Worm (Caenorhabditis elegans): Measurements from ENCODE around the gene acl-4.

Gene acl-4

ce11 chrX:2099002-2099401 is 28.8 kb upstream of the acl-4 start:
- TF ChIP-seq ama-1 (optimal IDR thresholded peaks at IDR 0.05) (no peak), efl-1 (optimal IDR thresholded peaks at IDR 0.05) (no peak), efl-1 (GFP tag; optimal IDR thresholded peaks at IDR 0.05 in 1 of 2) (peak in 1 of 2 experiments; percentile 84)

- no peak for TF ChIP-seq swsn-7 (tag; optimal IDR thresholded peaks at IDR 0.05)
Observed at ce11 chrX:2096804-2097203, 26.6 kb upstream of the acl-4 start, which contains the start of gene T21D9.2. Gene T21D9.2 (minus strand): TSS chrX:2096904.

ce11 chrX:2094094-2094493 is 23.9 kb upstream of the acl-4 start:
- no peak for TF ChIP-seq ces-1 (GFP tag; optimal IDR thresholded peaks at IDR 0.05)
- TF ChIP-seq alr-1 (tag; optimal IDR thresholded peaks at IDR 0.05; ENCODE audit: borderline replicate concordance) = no peak
- TF ChIP-seq C34B4.2 (tag; optimal IDR thresholded peaks at IDR 0.05) = no peak
- no peak for TF ChIP-seq efl-1 (optimal IDR thresholded peaks at IDR 0.05)
- TF ChIP-seq efl-1 (GFP tag; optimal IDR thresholded peaks at IDR 0.05 in 1 of 2) = peak in 1 of 2 experiments; percentile 79
- no peak for TF ChIP-seq elt-2 (tag; optimal IDR thresholded peaks at IDR 0.05)

ce11 chrX:2093169-2093568 is 22.9 kb upstream of the acl-4 start, which contains the start of gene col-164:
Gene col-164 (plus strand): TSS chrX:2093469.
- TF ChIP-seq efl-1 (optimal IDR thresholded peaks at IDR 0.05) (no peak), efl-1 (GFP tag; optimal IDR thresholded peaks at IDR 0.05 in 1 of 2) (peak in 1 of 2 experiments; percentile 27), tlp-1 (tag; optimal IDR thresholded peaks at IDR 0.05) (no peak)

- no peak for TF ChIP-seq lin-15B (tag; optimal IDR thresholded peaks at IDR 0.05)
- TF ChIP-seq mep-1 (tag; optimal IDR thresholded peaks at IDR 0.05) = peak; percentile 30
- TF ChIP-seq nhr-11 (tag; optimal IDR thresholded peaks at IDR 0.05) = no peak
- peak; percentile 24 for TF ChIP-seq blmp-1 (tag; optimal IDR thresholded peaks at IDR 0.05)
- no peak for TF ChIP-seq mef-2 (tag; optimal IDR thresholded peaks at IDR 0.05)
- peak; percentile 6 for TF ChIP-seq snpc-4 (tag; optimal IDR thresholded peaks at IDR 0.05)
- TF ChIP-seq elt-3 (tag; optimal IDR thresholded peaks at IDR 0.05) = peak in 2 of 6 experiments; percentile 39 to 63
- peak in 1 of 2 experiments; percentile 8 for TF ChIP-seq mdl-1 (tag; optimal IDR thresholded peaks at IDR 0.05)
- TF ChIP-seq lin-14 (GFP tag; optimal IDR thresholded peaks at IDR 0.05) = peak; percentile 31
- no peak for TF ChIP-seq efl-1 (optimal IDR thresholded peaks at IDR 0.05)
- peak in 1 of 2 experiments; percentile 93 for TF ChIP-seq efl-1 (GFP tag; optimal IDR thresholded peaks at IDR 0.05 in 1 of 2)
- TF ChIP-seq lin-35 (GFP tag; optimal IDR thresholded peaks at IDR 0.05) = peak in 1 of 2 experiments; percentile 77
- TF ChIP-seq snu-23 (GFP tag; optimal IDR thresholded peaks at IDR 0.05) = peak; percentile 19
- no peak for TF ChIP-seq pag-3 (tag; optimal IDR thresholded peaks at IDR 0.05; ENCODE audit: borderline replicate concordance, insufficient read depth)
- peak; percentile 44 for TF ChIP-seq nhr-85 (tag)
- peak; percentile 29 for TF ChIP-seq nhr-71 (tag; optimal IDR thresholded peaks at IDR 0.05)
- no peak for TF ChIP-seq sox-4 (tag; optimal IDR thresholded peaks at IDR 0.05)
- peak; percentile 73 for TF ChIP-seq elt-2 (tag; optimal IDR thresholded peaks at IDR 0.05)
- peak; percentile 44 for TF ChIP-seq nhr-90 (tag; optimal IDR thresholded peaks at IDR 0.05; ENCODE audit: poor library complexity)
- peak; percentile 50 for TF ChIP-seq nhr-20 (tag; optimal IDR thresholded peaks at IDR 0.05)
Observed at ce11 chrX:2090493-2090892, 20.2 kb upstream of the acl-4 start.

- TF ChIP-seq nhr-71 (tag; optimal IDR thresholded peaks at IDR 0.05) (peak; percentile 62), elt-3 (tag; optimal IDR thresholded peaks at IDR 0.05) (peak in 1 of 6 experiments; percentile 56), unc-130 (tag; optimal IDR thresholded peaks at IDR 0.05) (peak; percentile 18), ces-1 (GFP tag; optimal IDR thresholded peaks at IDR 0.05) (no peak), nhr-77 (tag; optimal IDR thresholded peaks at IDR 0.05) (peak; percentile 50), efl-1 (optimal IDR thresholded peaks at IDR 0.05) (peak; percentile 36 to 78), efl-1 (GFP tag; optimal IDR thresholded peaks at IDR 0.05 in 1 of 2) (peak; percentile 76 to 97), unc-30 (tag; optimal IDR thresholded peaks at IDR 0.05) (no peak), snu-23 (GFP tag; optimal IDR thresholded peaks at IDR 0.05) (peak; percentile 52), mdl-1 (tag; optimal IDR thresholded peaks at IDR 0.05) (peak in 1 of 2 experiments; percentile 48), nhr-90 (tag; optimal IDR thresholded peaks at IDR 0.05; ENCODE audit: poor library complexity) (peak; percentile 38), dpl-1 (GFP tag; optimal IDR thresholded peaks at IDR 0.05) (peak; percentile 75 to 79 (median 76)), nhr-85 (tag) (peak; percentile 43), fos-1 (tag; optimal IDR thresholded peaks at IDR 0.05) (no peak), ceh-8 (GFP tag; optimal IDR thresholded peaks at IDR 0.05) (no peak), fkh-4 (tag; optimal IDR thresholded peaks at IDR 0.05; ENCODE audit: borderline replicate concordance) (no peak), nhr-47 (tag; optimal IDR thresholded peaks at IDR 0.05) (peak; percentile 45), nhr-84 (tag; optimal IDR thresholded peaks at IDR 0.05) (no peak), lin-35 (GFP tag; optimal IDR thresholded peaks at IDR 0.05) (peak; percentile 66 to 88), swsn-7 (tag; optimal IDR thresholded peaks at IDR 0.05) (peak; percentile 40), ceh-88 (GFP tag; IDR thresholded peaks at IDR 0.05) (no peak), skn-1 (tag; optimal IDR thresholded peaks at IDR 0.05) (peak; percentile 91), zip-4 (GFP tag; optimal IDR thresholded peaks at IDR 0.05) (peak; percentile 30), ceh-82 (tag; optimal IDR thresholded peaks at IDR 0.05) (peak in 1 of 3 experiments; percentile 43), nhr-20 (tag; optimal IDR thresholded peaks at IDR 0.05) (peak; percentile 53), unc-98 (GFP tag; IDR thresholded peaks at IDR 0.05) (no peak)
Observed at ce11 chrX:2089434-2089833, 19.2 kb upstream of the acl-4 start, which contains the start of gene lsy-2. Gene lsy-2 (plus strand): TSS chrX:2089704.
